Worm (Caenorhabditis elegans): ENCODE results near the gene srlf-30.
A peak's percentile ranks its signal among the peaks of the same experiment; 100 is the strongest.

ce11 chrIV:10933777-10934546 is 33.8 kb downstream of the srlf-30 start:
- no peak for TF ChIP-seq ztf-23 (GFP tag; IDR thresholded peaks at IDR 0.05)
- 0 out of 2 replicates have a peak, but pooled peaks have one; percentile 17 for TF ChIP-seq flt-1 (GFP tag; IDR thresholded peaks at IDR 0.05)
- TF ChIP-seq tab-1 (GFP tag; IDR thresholded peaks at IDR 0.05), result no peak
- no peak for TF ChIP-seq cog-1 (tag; optimal IDR thresholded peaks at IDR 0.05)
